Fruit fly (Drosophila melanogaster) whole organism: Measurements from ENCODE around the gene ppk20.

Experiments
- CG8478 ChIP-seq: fragments of >200 bp; optimal IDR thresholded peaks from 2 replicates; lab custom pipeline; 2018; ENCODE audit warnings: inconsistent platforms
- Dll ChIP-seq: fragments of >200 bp; optimal IDR thresholded peaks from 2 replicates; lab custom pipeline; 2017
- EcR ChIP-seq, 2 experiments: fragments of >200 bp; optimal IDR thresholded peaks; 2 replicates each; lab custom pipeline; 2017; ENCODE audit warnings: missing biosample characterization in 2 of 2, missing genetic modification characterization in 2 of 2, missing genetic modification reagents in 2 of 2
- pan ChIP-seq: fragments of >200 bp; optimal IDR thresholded peaks from 2 replicates; lab custom pipeline; 2017
- psq ChIP-seq: fragments of >200 bp; optimal IDR thresholded peaks from 2 replicates; lab custom pipeline; 2017
- usp ChIP-seq: fragments of >200 bp; optimal IDR thresholded peaks from 2 replicates; lab custom pipeline; 2017; ENCODE audit warnings: missing biosample characterization, missing genetic modification characterization, mixed read lengths

The ppk20 gene

dm6 chr3R:29617709-29618212, 50.9 kb downstream of the ppk20 start:
- no peak for TF ChIP-seq CG8478 (lab: Kevin White, UChicago)
- no peak for TF ChIP-seq usp
- no peak for TF ChIP-seq EcR (GFP tag; optimal IDR thresholded peaks at IDR 0.05; lab: Kevin White, UChicago)
- no peak for TF ChIP-seq psq (lab: Kevin White, UChicago)
- no peak for TF ChIP-seq Dll (lab: Kevin White, UChicago)
- no peak for TF ChIP-seq pan (lab: Kevin White, UChicago)

DNA sequence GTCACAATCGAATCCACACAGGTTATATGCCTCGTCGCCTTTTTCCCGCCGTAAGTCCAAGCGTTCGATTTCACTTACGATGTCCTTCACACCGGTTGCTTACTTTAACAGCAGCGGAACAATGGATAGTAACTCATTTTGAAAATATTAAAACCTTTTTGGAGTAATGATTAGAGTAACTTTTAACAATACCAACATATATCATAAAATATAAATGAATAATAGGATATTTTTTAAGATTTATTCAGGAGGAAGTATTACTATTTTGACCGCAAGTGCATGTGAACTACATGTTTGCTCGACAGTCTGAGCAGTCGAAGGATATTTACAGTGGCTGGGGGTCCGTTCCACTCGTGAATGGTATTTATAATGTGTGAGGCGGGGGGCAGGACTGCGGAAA, 51.5 kb downstream of the ppk20 start:
- TF ChIP-seq CG8478 (lab: Kevin White, UChicago): no peak
- no peak for TF ChIP-seq EcR (GFP tag; optimal IDR thresholded peaks at IDR 0.05; lab: Kevin White, UChicago)
- TF ChIP-seq pan (lab: Kevin White, UChicago): no peak
- no peak for TF ChIP-seq Dll (lab: Kevin White, UChicago)
- TF ChIP-seq psq (lab: Kevin White, UChicago): no peak
- TF ChIP-seq usp: no peak
